Fruit fly (Drosophila melanogaster) whole organism: ENCODE results near the gene Twdlalpha.

Experiments
- CG8478 ChIP-seq: fragments of >200 bp; optimal IDR thresholded peaks from 2 replicates; lab custom pipeline; 2018; ENCODE audit warnings: inconsistent platforms
- Dll ChIP-seq: fragments of >200 bp; optimal IDR thresholded peaks from 2 replicates; lab custom pipeline; 2017
- EcR ChIP-seq, 2 experiments: fragments of >200 bp; optimal IDR thresholded peaks; 2 replicates each; lab custom pipeline; 2017; ENCODE audit warnings: missing biosample characterization in 2 of 2, missing genetic modification characterization in 2 of 2, missing genetic modification reagents in 2 of 2
- pan ChIP-seq: fragments of >200 bp; optimal IDR thresholded peaks from 2 replicates; lab custom pipeline; 2017
- psq ChIP-seq: fragments of >200 bp; optimal IDR thresholded peaks from 2 replicates; lab custom pipeline; 2017
- usp ChIP-seq: fragments of >200 bp; optimal IDR thresholded peaks from 2 replicates; lab custom pipeline; 2017; ENCODE audit warnings: missing biosample characterization, missing genetic modification characterization, mixed read lengths

The Twdlalpha gene

dm6 chrX:16740606-16741005 is 2.0 kb upstream of the Twdlalpha start, which contains the start of gene CG32568:
TSS of gene CG32568 (plus strand) at chrX:16740906.
- TF ChIP-seq usp (GFP tag; lab: Kevin White, UChicago) (no peak), CG8478 (no peak), Dll (lab: Kevin White, UChicago) (no peak), psq (lab: Kevin White, UChicago) (no peak), pan (lab: Kevin White, UChicago) (no peak), EcR (GFP tag; optimal IDR thresholded peaks at IDR 0.05; lab: Kevin White, UChicago) (no peak)

- no peak for TF ChIP-seq pan (lab: Kevin White, UChicago)
- TF ChIP-seq psq (lab: Kevin White, UChicago) = no peak
- no peak for TF ChIP-seq Dll (lab: Kevin White, UChicago)
- TF ChIP-seq EcR (GFP tag; optimal IDR thresholded peaks at IDR 0.05; lab: Kevin White, UChicago) = no peak
- no peak for TF ChIP-seq CG8478
- no peak for TF ChIP-seq usp (GFP tag; lab: Kevin White, UChicago)
These were observed 1.7 kb downstream of the Twdlalpha start for dm6 chrX:16744345-16744744.

DNA sequence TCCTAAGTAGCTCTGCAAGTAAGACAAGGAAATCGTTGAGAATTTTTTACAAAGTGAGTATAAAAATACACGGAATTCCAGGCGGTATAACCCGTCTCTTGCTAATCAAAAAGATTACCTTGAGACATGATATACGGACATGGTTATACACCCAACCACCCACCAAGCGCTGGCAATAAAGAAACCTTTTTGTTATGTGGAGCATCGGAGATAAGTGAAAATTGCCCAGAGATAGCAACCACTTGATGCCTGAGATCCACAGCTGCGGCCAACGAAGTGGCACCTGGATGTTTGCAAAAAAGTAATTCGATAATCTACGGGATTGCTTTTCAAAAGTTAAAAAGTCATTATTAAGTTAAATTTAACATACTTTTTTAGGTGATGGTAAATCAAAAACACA is 3.3 kb downstream of the Twdlalpha start:
- TF ChIP-seq Dll (lab: Kevin White, UChicago) = no peak
- no peak for TF ChIP-seq EcR (GFP tag; optimal IDR thresholded peaks at IDR 0.05; lab: Kevin White, UChicago)
- TF ChIP-seq pan (lab: Kevin White, UChicago) = no peak
- TF ChIP-seq psq (lab: Kevin White, UChicago) = no peak
- TF ChIP-seq usp (GFP tag; lab: Kevin White, UChicago) = no peak
- TF ChIP-seq CG8478 = no peak

dm6 chrX:16746824-16747223 is 4.2 kb downstream of the Twdlalpha start:
- TF ChIP-seq psq (lab: Kevin White, UChicago) (no peak), pan (lab: Kevin White, UChicago) (no peak), EcR (GFP tag; optimal IDR thresholded peaks at IDR 0.05; lab: Kevin White, UChicago) (no peak), usp (GFP tag; lab: Kevin White, UChicago) (no peak), Dll (lab: Kevin White, UChicago) (no peak)

DNA sequence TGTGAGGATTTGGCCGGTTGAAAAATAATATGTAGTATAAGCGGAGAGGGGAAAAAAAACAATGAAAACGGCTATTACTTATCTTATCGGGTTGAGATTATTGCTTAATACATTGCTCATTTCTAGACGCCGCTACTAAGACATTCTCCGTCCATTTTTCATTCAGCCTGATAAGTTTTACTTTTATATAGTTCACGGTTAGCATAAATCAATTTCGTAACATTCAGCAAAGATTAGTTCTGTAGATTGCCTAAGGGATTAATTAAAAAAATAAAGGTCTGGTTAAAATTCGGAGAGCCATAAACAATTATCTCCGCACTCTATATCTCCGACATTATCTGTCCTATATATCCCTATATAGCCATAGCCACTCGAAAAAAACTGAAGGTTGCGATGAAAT is 4.8 kb downstream of the Twdlalpha start:
- no peak for TF ChIP-seq Dll (lab: Kevin White, UChicago)
- no peak for TF ChIP-seq CG8478

DNA sequence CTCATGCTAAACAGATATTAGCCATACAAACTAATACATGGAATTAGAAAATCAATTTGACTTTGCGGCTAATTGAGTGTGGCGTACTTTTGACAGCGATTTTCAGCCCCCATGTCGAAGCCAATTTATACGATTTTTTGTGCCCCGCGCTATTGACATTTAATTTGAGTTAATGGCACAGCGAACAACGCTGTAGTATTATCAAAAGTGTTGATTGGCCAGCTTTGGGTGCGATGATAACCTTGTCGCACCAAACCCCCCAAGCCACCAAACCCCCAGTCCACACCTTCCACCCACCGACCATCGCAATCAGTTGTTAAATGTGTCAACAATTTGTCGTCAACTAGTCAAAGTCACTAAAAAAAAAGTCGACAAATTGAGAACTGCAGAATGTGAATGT is 6.7 kb downstream of the Twdlalpha start:
- no peak for TF ChIP-seq pan (lab: Kevin White, UChicago)
- TF ChIP-seq psq (lab: Kevin White, UChicago) = no peak
- TF ChIP-seq CG8478 = no peak
- no peak for TF ChIP-seq EcR (GFP tag; optimal IDR thresholded peaks at IDR 0.05; lab: Kevin White, UChicago)
- TF ChIP-seq Dll (lab: Kevin White, UChicago) = no peak
- TF ChIP-seq usp (GFP tag; lab: Kevin White, UChicago) = no peak

- no peak for TF ChIP-seq psq (lab: Kevin White, UChicago)
- TF ChIP-seq usp (GFP tag; lab: Kevin White, UChicago) = no peak
- no peak for TF ChIP-seq CG8478
- no peak for TF ChIP-seq EcR (GFP tag; optimal IDR thresholded peaks at IDR 0.05; lab: Kevin White, UChicago)
- TF ChIP-seq Dll (lab: Kevin White, UChicago) = no peak
- TF ChIP-seq pan (lab: Kevin White, UChicago) = no peak
These were observed 8.3 kb downstream of the Twdlalpha start for dm6 chrX:16750712-16751578.

- TF ChIP-seq EcR (GFP tag; optimal IDR thresholded peaks at IDR 0.05; lab: Kevin White, UChicago) (no peak), pan (lab: Kevin White, UChicago) (no peak), usp (GFP tag; lab: Kevin White, UChicago) (no peak), CG8478 (no peak)
These were observed 9.0 kb downstream of the Twdlalpha start, which contains the start of gene goe for dm6 chrX:16751579-16752156. TSS of gene goe (minus strand) at chrX:16751910.

dm6 chrX:16753066-16753465 is 10.4 kb downstream of the Twdlalpha start:
- TF ChIP-seq EcR (GFP tag; optimal IDR thresholded peaks at IDR 0.05; lab: Kevin White, UChicago) (no peak), usp (GFP tag; lab: Kevin White, UChicago) (no peak), Dll (lab: Kevin White, UChicago) (no peak), CG8478 (no peak), pan (lab: Kevin White, UChicago) (no peak), psq (lab: Kevin White, UChicago) (no peak)

DNA sequence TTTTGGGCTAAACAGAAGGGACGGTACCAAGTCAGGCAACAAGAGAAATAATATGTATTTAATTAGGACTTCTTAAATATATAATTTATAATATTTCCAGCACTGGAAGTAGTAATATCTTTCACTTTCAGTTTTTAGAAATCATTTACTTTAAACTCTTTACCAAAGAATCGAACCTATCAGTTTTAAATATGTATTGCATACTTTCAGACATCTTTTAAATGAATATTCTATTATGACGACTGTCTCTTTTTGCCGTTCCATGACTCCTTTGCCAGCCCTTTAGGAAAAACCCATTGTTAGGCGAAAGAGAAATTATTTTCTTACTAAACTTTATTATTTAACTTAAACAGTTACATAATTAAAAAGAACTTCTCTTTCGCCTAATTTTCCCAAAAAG is 15.0 kb downstream of the Twdlalpha start:
- TF ChIP-seq CG8478 (no peak), Dll (lab: Kevin White, UChicago) (no peak), pan (lab: Kevin White, UChicago) (no peak), psq (lab: Kevin White, UChicago) (no peak)

DNA sequence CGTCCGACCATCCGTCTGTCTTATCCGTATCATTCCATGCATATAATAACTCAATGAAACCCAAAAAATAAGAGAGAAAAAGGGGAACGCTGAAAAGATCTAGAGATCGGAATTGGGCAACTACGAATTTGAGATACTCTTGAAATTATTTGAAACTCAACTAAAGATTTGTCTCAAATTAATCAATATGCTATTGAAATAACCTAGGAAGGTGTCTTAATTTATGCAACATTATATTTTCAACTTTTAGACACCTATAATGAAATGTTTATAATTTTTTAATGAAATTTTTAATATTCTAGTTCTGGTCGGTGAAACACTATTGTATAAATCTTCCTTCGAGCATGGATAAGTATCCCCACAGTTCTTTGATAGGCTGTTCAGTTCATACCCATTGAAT is 17.9 kb downstream of the Twdlalpha start:
- no peak for TF ChIP-seq Dll (lab: Kevin White, UChicago)
- no peak for TF ChIP-seq usp (GFP tag; lab: Kevin White, UChicago)
- TF ChIP-seq pan (lab: Kevin White, UChicago) = no peak
- TF ChIP-seq psq (lab: Kevin White, UChicago) = no peak
- TF ChIP-seq EcR (GFP tag; optimal IDR thresholded peaks at IDR 0.05; lab: Kevin White, UChicago) = no peak
- no peak for TF ChIP-seq CG8478

DNA sequence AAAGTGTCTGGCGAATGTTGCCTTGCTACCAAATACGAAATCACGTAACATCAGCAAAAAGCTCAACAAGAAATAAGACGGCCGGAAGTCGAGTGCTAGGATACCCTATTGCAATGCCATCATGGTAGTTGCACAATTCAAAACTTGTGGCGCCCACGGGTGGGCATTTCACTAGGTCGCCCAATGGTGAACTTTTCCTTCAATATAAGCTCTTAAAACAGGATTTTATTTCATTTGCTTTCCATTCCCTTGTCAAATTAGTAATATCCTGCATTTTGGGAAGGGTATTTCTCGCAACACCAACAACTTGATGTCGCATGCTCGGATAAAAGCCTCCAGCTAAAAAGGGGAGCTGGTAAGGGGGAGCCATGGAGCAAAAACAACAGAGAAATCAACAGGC is 18.9 kb downstream of the Twdlalpha start:
- TF ChIP-seq EcR (GFP tag; optimal IDR thresholded peaks at IDR 0.05; lab: Kevin White, UChicago) = no peak
- TF ChIP-seq pan (lab: Kevin White, UChicago) = no peak
- TF ChIP-seq Dll (lab: Kevin White, UChicago) = no peak
- TF ChIP-seq psq (lab: Kevin White, UChicago) = no peak
- no peak for TF ChIP-seq CG8478
- TF ChIP-seq usp (GFP tag; lab: Kevin White, UChicago) = no peak
